Worm (Caenorhabditis elegans) whole organism, mixed stage, embryonic: ENCODE measurements around the gene puf-5.

ENCODE experiments used
- ceh-83 ChIP-seq: fragments of 200-800 bp; sonication (Bioruptor generic); optimal IDR thresholded peaks from 2 replicates; lab custom pipeline; 2018; ENCODE audit warnings: mild to moderate bottlenecking, missing genetic modification characterization, missing compliant biosample characterization
- ham-2 ChIP-seq: fragments of 200-800 bp; sonication (Bioruptor generic); optimal IDR thresholded peaks from 2 replicates; lab custom pipeline; 2018; ENCODE audit warnings: mild to moderate bottlenecking, missing genetic modification characterization, missing compliant biosample characterization
- lin-13 ChIP-seq: fragments of 150-350 bp; optimal IDR thresholded peaks from 2 replicates; lab custom pipeline; 2014; ENCODE audit warnings: missing biosample characterization, missing genetic modification characterization
- lsy-2 ChIP-seq: fragments of 150-350 bp; optimal IDR thresholded peaks from 2 replicates; lab custom pipeline; 2014; ENCODE audit warnings: missing biosample characterization, missing genetic modification characterization
- mab-5 ChIP-seq: fragments of 150-350 bp; optimal IDR thresholded peaks from 2 replicates; lab custom pipeline; 2014; ENCODE audit warnings: missing biosample characterization, missing genetic modification characterization
- nhr-12 ChIP-seq: fragments of 150-350 bp; optimal IDR thresholded peaks from 2 replicates; lab custom pipeline; 2014; ENCODE audit warnings: missing biosample characterization, missing genetic modification characterization
- pha-4 ChIP-seq: fragments of 150-350 bp; optimal IDR thresholded peaks from 2 replicates; lab custom pipeline; 2018; ENCODE audit warnings: missing biosample characterization, missing genetic modification reagents, missing genetic modification characterization
- unc-39 ChIP-seq: fragments of 150-350 bp; optimal IDR thresholded peaks from 2 replicates; lab custom pipeline; 2014; ENCODE audit warnings: missing biosample characterization, missing genetic modification characterization
- unc-62 ChIP-seq: fragments of 150-350 bp; optimal IDR thresholded peaks from 2 replicates; lab custom pipeline; 2014; ENCODE audit warnings: missing biosample characterization, missing genetic modification reagents, missing genetic modification characterization

DNA sequence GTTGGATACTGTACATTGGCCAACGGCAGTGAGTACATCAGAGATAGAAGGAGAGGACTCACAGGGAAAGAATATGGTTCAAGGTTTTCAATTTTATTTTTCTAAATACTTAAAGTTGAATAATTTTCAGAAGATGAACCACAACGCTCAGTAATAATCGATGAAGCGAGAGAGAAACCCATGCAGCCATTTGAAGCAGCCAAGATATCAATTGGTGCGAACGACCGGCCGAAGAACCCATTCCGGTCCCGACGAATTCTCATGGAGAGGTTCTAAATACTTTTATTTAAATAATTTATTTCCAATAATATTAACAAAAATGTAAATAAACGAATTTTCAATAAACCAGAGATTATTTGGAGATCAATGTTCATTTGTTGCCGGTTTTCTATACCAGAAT lies 24.8 kb downstream of the puf-5 start, which contains the start of gene pigg-1:
- no peak for TF ChIP-seq ham-2 (GFP tag; lab: Kevin White, UChicago)
- TF ChIP-seq pha-4 (tag; lab: Kevin White, UChicago): no peak
- TF ChIP-seq unc-62: no peak
- no peak for TF ChIP-seq lin-13 (tag; lab: Kevin White, UChicago)
- no peak for TF ChIP-seq ceh-83
- no peak for TF ChIP-seq mab-5 (tag; lab: Kevin White, UChicago)
- TF ChIP-seq unc-39 (tag; lab: Kevin White, UChicago): no peak
- no peak for TF ChIP-seq lsy-2 (tag; lab: Kevin White, UChicago)
- no peak for TF ChIP-seq nhr-12
